Fruit fly (Drosophila melanogaster) whole organism, adult: ENCODE results near the gene RpS25.
A peak's percentile ranks its signal among the peaks of the same experiment; 100 is the strongest.

Experiments used
- CG11617 ChIP-seq: fragments of 200-800 bp; sonication (Bioruptor generic); optimal IDR thresholded peaks from 2 replicates; lab custom pipeline; 2017; ENCODE audit warnings: mild to moderate bottlenecking, missing biosample characterization, missing genetic modification reagents, missing genetic modification characterization
- Clk ChIP-seq: fragments of 200-800 bp; sonication (Bioruptor generic); optimal IDR thresholded peaks from 2 replicates; lab custom pipeline; 2017; ENCODE audit warnings: missing biosample characterization, missing genetic modification characterization
- Mnt ChIP-seq: fragments of 200-800 bp; sonication (Bioruptor generic); optimal IDR thresholded peaks from 2 replicates; lab custom pipeline; 2016; ENCODE audit warnings: missing biosample characterization, mild to moderate bottlenecking, missing genetic modification characterization

- TF ChIP-seq Clk (GFP tag; lab: Kevin White, UChicago) (no peak), Mnt (GFP tag; lab: Kevin White, UChicago) (peak; percentile 80), CG11617 (GFP tag; lab: Kevin White, UChicago) (no peak)
These were observed 15.7 kb upstream of the RpS25 start, which contains the start of the genes CG17187 and Dph3 for dm6 chr3R:11231705-11232261.
